Worm (Caenorhabditis elegans) whole organism, L4 larva: ENCODE data around the gene nhr-68.

Experiments used
- Y105C5A.15 ChIP-seq: fragments of 200-800 bp; sonication (Bioruptor generic); IDR thresholded peaks from 2 replicates; pipeline ENCODE4 v1.3.6; 2022; ENCODE audit warnings: missing genetic modification characterization, missing compliant biosample characterization
- arid-1 ChIP-seq: fragments of 200-800 bp; sonication (Bioruptor generic); conservative IDR thresholded peaks from 2 replicates; pipeline ENCODE4 v1.3.6; 2022; ENCODE audit warnings: missing genetic modification reagents, missing genetic modification characterization, missing compliant biosample characterization
- ceh-32 ChIP-seq: sonication (generic microtip); optimal IDR thresholded peaks from 2 replicates; lab custom pipeline; 2016; ENCODE audit warnings: mild to moderate bottlenecking, missing genetic modification characterization, missing compliant biosample characterization; ENCODE audit not compliant: poor library complexity
- ceh-82 ChIP-seq: sonication (generic microtip); optimal IDR thresholded peaks from 2 replicates; lab custom pipeline; 2017; ENCODE audit warnings: missing biosample characterization, missing genetic modification characterization
- daf-12 ChIP-seq: fragments of 150-350 bp; optimal IDR thresholded peaks from 2 replicates; lab custom pipeline; 2014; ENCODE audit warnings: missing biosample characterization, missing genetic modification reagents, missing genetic modification characterization
- daf-16 ChIP-seq, 3 experiments: sonication (generic microtip); optimal IDR thresholded peaks; 2 replicates each; lab custom pipeline; 2016 to 2017; ENCODE audit warnings: missing genetic modification characterization in 3 of 3, missing genetic modification reagents in 3 of 3, mild to moderate bottlenecking in 2 of 3, missing compliant biosample characterization in 2 of 3, missing biosample characterization in 1 of 3, moderate library complexity in 1 of 3
- dmd-6 ChIP-seq: fragments of 200-800 bp; sonication (Bioruptor generic); IDR thresholded peaks from 2 replicates; pipeline ENCODE4 v1.3.6; 2022; ENCODE audit warnings: missing genetic modification reagents, missing genetic modification characterization, missing compliant biosample characterization
- dmd-8 ChIP-seq: fragments of 200-800 bp; sonication (Bioruptor generic); IDR thresholded peaks from 2 replicates; pipeline ENCODE4 v1.3.6; 2022; ENCODE audit warnings: missing genetic modification characterization, missing compliant biosample characterization
- dmd-9 ChIP-seq: fragments of 200-800 bp; sonication (Bioruptor generic); IDR thresholded peaks from 2 replicates; pipeline ENCODE4 v1.3.6; 2022; ENCODE audit warnings: missing genetic modification reagents, missing genetic modification characterization, missing compliant biosample characterization
- dpl-1 ChIP-seq: fragments of 150-350 bp; optimal IDR thresholded peaks from 2 replicates; lab custom pipeline; 2014; ENCODE audit warnings: missing biosample characterization, missing genetic modification reagents, missing genetic modification characterization
- dve-1 ChIP-seq: sonication (generic microtip); optimal IDR thresholded peaks from 2 replicates; lab custom pipeline; 2017; ENCODE audit warnings: antibody characterized with exemption, mild to moderate bottlenecking, missing genetic modification characterization, missing compliant biosample characterization; ENCODE audit not compliant: insufficient read depth
- egl-43 ChIP-seq: fragments of 200-800 bp; sonication (Bioruptor generic); IDR thresholded peaks from 2 replicates; pipeline ENCODE4 v1.3.6; 2022; ENCODE audit warnings: missing genetic modification reagents, missing genetic modification characterization, missing compliant biosample characterization
- gei-8 ChIP-seq: fragments of 200-800 bp; sonication (Bioruptor generic); optimal IDR thresholded peaks from 2 replicates; lab custom pipeline; 2018; ENCODE audit warnings: mild to moderate bottlenecking, missing genetic modification characterization, missing compliant biosample characterization
- hif-1 ChIP-seq, 2 experiments: sonication (generic microtip); optimal IDR thresholded peaks; 2 replicates each; lab custom pipeline; 2016 to 2017; ENCODE audit warnings: missing compliant biosample characterization in 2 of 2, missing genetic modification characterization in 2 of 2, missing genetic modification reagents in 2 of 2, missing genotype in 2 of 2, mild to moderate bottlenecking in 1 of 2
- hlh-11 ChIP-seq: fragments of 200-800 bp; sonication (Bioruptor generic); optimal IDR thresholded peaks from 2 replicates; lab custom pipeline; 2018; ENCODE audit warnings: mild to moderate bottlenecking, missing genetic modification characterization, missing compliant biosample characterization
- hlh-30 ChIP-seq: sonication (generic microtip); optimal IDR thresholded peaks from 2 replicates; lab custom pipeline; 2017; ENCODE audit warnings: antibody characterized with exemption, mild to moderate bottlenecking, missing genetic modification characterization, missing compliant biosample characterization; ENCODE audit not compliant: insufficient read depth
- lin-29 ChIP-seq: fragments of 200-800 bp; sonication (Bioruptor generic); IDR thresholded peaks from 2 replicates; pipeline ENCODE4 v1.3.6; 2022; ENCODE audit warnings: missing genetic modification reagents, missing genetic modification characterization, missing compliant biosample characterization
- lsy-2 ChIP-seq, 2 experiments: fragments of 150-350 bp in 1 of 2; sonication (generic microtip) in 1 of 2; optimal IDR thresholded peaks; 2 replicates each; lab custom pipeline; 2014 to 2017; ENCODE audit warnings: missing biosample characterization in 2 of 2, missing genetic modification characterization in 2 of 2
- mdl-1 ChIP-seq, 2 experiments: fragments of 150-350 bp in 1 of 2; sonication (generic microtip) in 1 of 2; optimal IDR thresholded peaks; 2 replicates each; lab custom pipeline; 2014 to 2017; ENCODE audit warnings: missing biosample characterization in 2 of 2, missing genetic modification characterization in 2 of 2
- mep-1 ChIP-seq: fragments of 150-350 bp; sonication (generic microtip); optimal IDR thresholded peaks from 3 replicates; lab custom pipeline; 2014; ENCODE audit warnings: missing biosample characterization, missing genetic modification characterization
- mes-2 ChIP-seq: sonication (generic microtip); optimal IDR thresholded peaks from 2 replicates; lab custom pipeline; 2016; ENCODE audit warnings: missing genotype, mild to moderate bottlenecking, missing genetic modification characterization, missing compliant biosample characterization; ENCODE audit not compliant: poor library complexity, severe bottlenecking
- mxl-3 ChIP-seq: fragments of 200-800 bp; sonication (Bioruptor generic); optimal IDR thresholded peaks from 2 replicates; lab custom pipeline; 2018; ENCODE audit warnings: mild to moderate bottlenecking, missing genetic modification characterization, missing compliant biosample characterization
- nhr-28 ChIP-seq: fragments of 150-350 bp; optimal IDR thresholded peaks from 2 replicates; lab custom pipeline; 2014; ENCODE audit warnings: missing biosample characterization, missing genetic modification characterization
- nhr-41 ChIP-seq: fragments of 200-800 bp; sonication (Bioruptor generic); IDR thresholded peaks from 2 replicates; pipeline ENCODE4 v1.3.6; 2022; ENCODE audit warnings: missing genetic modification reagents, missing genetic modification characterization, missing compliant biosample characterization
- nhr-42 ChIP-seq: fragments of 200-800 bp; sonication (Bioruptor generic); IDR thresholded peaks from 2 replicates; pipeline ENCODE4 v1.3.6; 2022; ENCODE audit warnings: missing genetic modification characterization, missing compliant biosample characterization
- nhr-6 ChIP-seq: fragments of 150-350 bp; optimal IDR thresholded peaks from 2 replicates; lab custom pipeline; 2014; ENCODE audit warnings: missing biosample characterization, missing genetic modification characterization
- rbr-2 ChIP-seq: sonication (generic microtip); optimal IDR thresholded peaks from 2 replicates; lab custom pipeline; 2016; ENCODE audit warnings: missing genotype, missing genetic modification characterization, missing compliant biosample characterization
- saeg-2 ChIP-seq: fragments of 200-800 bp; sonication (Bioruptor generic); IDR thresholded peaks from 2 replicates; pipeline ENCODE4 v1.3.6; 2022; ENCODE audit warnings: missing genetic modification reagents, missing genetic modification characterization, missing compliant biosample characterization
- spr-3 ChIP-seq: fragments of 200-800 bp; sonication (Bioruptor generic); optimal IDR thresholded peaks from 2 replicates; lab custom pipeline; 2018; ENCODE audit warnings: mild to moderate bottlenecking, missing genetic modification characterization, missing compliant biosample characterization
- unc-130 ChIP-seq: sonication (generic microtip); optimal IDR thresholded peaks from 2 replicates; lab custom pipeline; 2016; ENCODE audit warnings: missing genetic modification reagents, missing genetic modification characterization, missing compliant biosample characterization
- ztf-11 ChIP-seq: fragments of 150-350 bp; optimal IDR thresholded peaks from 2 replicates; lab custom pipeline; 2014; ENCODE audit warnings: missing biosample characterization, missing genetic modification characterization
- ztf-7 ChIP-seq: fragments of 150-350 bp; optimal IDR thresholded peaks from 2 replicates; lab custom pipeline; 2014; ENCODE audit warnings: missing biosample characterization, missing genetic modification characterization

Gene nhr-68

ce11 chrV:11564573-11564972, 8.7 kb upstream of the nhr-68 start, which contains the start of gene srx-87:
TSS of gene srx-87 (plus strand) at chrV:11564873.
- TF ChIP-seq mes-2, result no peak
- TF ChIP-seq Y105C5A.15 (GFP tag; lab: Robert Waterston, UW), result no peak
- TF ChIP-seq hif-1 (tag; optimal IDR thresholded peaks at IDR 0.05; lab: Kevin White, UChicago), result no peak
- TF ChIP-seq dmd-9 (GFP tag; lab: Robert Waterston, UW), result no peak
- TF ChIP-seq, all 104 proteins: peak for 0

- TF ChIP-seq mdl-1 (tag; optimal IDR thresholded peaks at IDR 0.05; lab: Kevin White, UChicago) (peak in 1 of 2 experiments; percentile 53), nhr-28 (tag; lab: Kevin White, UChicago) (peak; percentile 22), lin-29 (no peak), dmd-6 (GFP tag; lab: Robert Waterston, UW) (peak; percentile 32), dve-1 (tag; lab: Kevin White, UChicago) (no peak), mxl-3 (GFP tag; lab: Kevin White, UChicago) (peak; percentile 61), hlh-30 (peak; percentile 73)
These were observed 3.0 kb upstream of the nhr-68 start, which contains the start of the genes nhr-101 and pms-2 for ce11 chrV:11570169-11570651. TSS of gene nhr-101 (plus strand) at chrV:11570476. TSS of gene pms-2 (minus strand) at chrV:11570601.

ce11 chrV:11574563-11574962, 1.3 kb downstream of the nhr-68 start:
- TF ChIP-seq rbr-2 (tag; lab: Kevin White, UChicago), result no peak
- no peak for TF ChIP-seq ztf-7 (tag; lab: Kevin White, UChicago)
- no peak for TF ChIP-seq daf-16 (GFP tag; optimal IDR thresholded peaks at IDR 0.05; lab: Kevin White, UChicago)
- TF ChIP-seq daf-16 (tag; optimal IDR thresholded peaks at IDR 0.05; lab: Kevin White, UChicago), result peak; percentile 52
- TF ChIP-seq lsy-2 (tag; optimal IDR thresholded peaks at IDR 0.05; lab: Kevin White, UChicago), result peak in 1 of 2 experiments; percentile 72
- TF ChIP-seq nhr-28 (tag; lab: Kevin White, UChicago), result peak; percentile 39
- no peak for TF ChIP-seq dpl-1 (GFP tag; lab: Kevin White, UChicago)
- TF ChIP-seq dmd-6 (GFP tag; lab: Robert Waterston, UW), result peak; percentile 57
- no peak for TF ChIP-seq dmd-9 (GFP tag; lab: Robert Waterston, UW)
- TF ChIP-seq dmd-8 (GFP tag; lab: Robert Waterston, UW), result no peak
- no peak for TF ChIP-seq dve-1 (tag; lab: Kevin White, UChicago)
- no peak for TF ChIP-seq mep-1 (tag; lab: Kevin White, UChicago)

ce11 chrV:11580826-11581225, 7.6 kb downstream of the nhr-68 start, which contains the start of gene srx-90:
TSS of gene srx-90 (plus strand) at chrV:11581126.
- TF ChIP-seq nhr-41 (GFP tag; lab: Robert Waterston, UW) (no peak), ceh-32 (tag; lab: Kevin White, UChicago) (no peak)

ce11 chrV:11583212-11583611, 10.0 kb downstream of the nhr-68 start, which contains the start of gene srx-88:
TSS of gene srx-88 (plus strand) at chrV:11583512.
- TF ChIP-seq spr-3 (GFP tag; lab: Kevin White, UChicago) (no peak), ceh-82 (no peak), ztf-11 (tag; lab: Kevin White, UChicago) (no peak), egl-43 (no peak), daf-12 (tag; lab: Kevin White, UChicago) (no peak), gei-8 (GFP tag; lab: Kevin White, UChicago) (no peak), saeg-2 (GFP tag; lab: Robert Waterston, UW) (no peak), nhr-42 (GFP tag; lab: Robert Waterston, UW) (no peak), nhr-6 (no peak), hlh-11 (tag; lab: Kevin White, UChicago) (no peak), unc-130 (GFP tag; lab: Kevin White, UChicago) (no peak), arid-1 (GFP tag; lab: Robert Waterston, UW) (no peak), dmd-9 (GFP tag; lab: Robert Waterston, UW) (no peak), nhr-28 (tag; lab: Kevin White, UChicago) (no peak)
